Worm (Caenorhabditis elegans) whole organism, L3 larva: ENCODE results near the gene M02D8.7.

ENCODE experiments used
- fkh-10 ChIP-seq: sonication (generic microtip); optimal IDR thresholded peaks from 2 replicates; lab custom pipeline; 2017; ENCODE audit warnings: missing biosample characterization, missing genetic modification reagents, missing genetic modification characterization
- fkh-2 ChIP-seq: fragments of 150-350 bp; optimal IDR thresholded peaks from 2 replicates; lab custom pipeline; 2014; ENCODE audit warnings: missing biosample characterization, missing genetic modification reagents, missing genetic modification characterization
- nhr-12 ChIP-seq: fragments of 150-350 bp; optimal IDR thresholded peaks from 2 replicates; lab custom pipeline; 2014; ENCODE audit warnings: missing biosample characterization, missing genetic modification characterization
- nhr-237 ChIP-seq: fragments of 150-350 bp; optimal IDR thresholded peaks from 2 replicates; lab custom pipeline; 2014; ENCODE audit warnings: missing biosample characterization, missing genetic modification characterization
- nhr-43 ChIP-seq: sonication (generic microtip); optimal IDR thresholded peaks from 2 replicates; lab custom pipeline; 2016; ENCODE audit warnings: mild to moderate bottlenecking, missing genetic modification characterization, missing compliant biosample characterization; ENCODE audit not compliant: poor library complexity, severe bottlenecking

- TF ChIP-seq nhr-237 (tag; lab: Kevin White, UChicago), result no peak
- TF ChIP-seq nhr-12 (tag; lab: Kevin White, UChicago), result no peak
- no peak for TF ChIP-seq fkh-10 (GFP tag; lab: Kevin White, UChicago)
- no peak for TF ChIP-seq nhr-43 (tag; lab: Kevin White, UChicago)
- TF ChIP-seq fkh-2, result no peak
Measured at ce11 chrX:8720658-8721057, 22.1 kb downstream of the M02D8.7 start, which contains the start of gene F53A9.9.
